ENCODE assay signal across 3 worm cellular contexts in the genomic region with DNA sequence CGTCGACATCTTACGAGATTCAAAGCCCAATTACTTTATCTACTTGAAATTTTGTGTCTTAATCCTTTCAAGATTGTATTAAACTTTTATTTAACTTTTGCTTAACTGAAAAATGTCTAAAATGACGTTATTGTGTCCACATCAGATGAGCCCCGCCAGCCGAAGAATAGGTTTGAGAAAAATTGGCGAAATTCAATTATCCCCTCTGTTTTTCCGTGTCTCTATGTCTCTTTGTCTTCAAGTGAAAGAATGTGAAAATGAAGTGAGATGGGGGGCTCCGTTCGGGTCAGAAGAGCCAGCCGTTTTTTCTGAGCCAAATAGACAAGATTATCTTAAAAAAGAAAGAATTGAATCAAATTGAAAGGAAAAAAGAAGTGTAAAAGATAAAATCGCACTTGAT.
TF ChIP-seq lines count a peak whose summit lies in the region.

No protein-coding gene starts in this region.

TF ChIP-seq in whole organism, L1 larva, 84 proteins besides CTCF, POLR2A, EP300 and RAD21:
- TF ChIP-seq pag-3 (tag; optimal IDR thresholded peaks at IDR 0.05; lab: Kevin White, UChicago; ENCODE audit: borderline replicate concordance, insufficient read depth) (no peak), lin-14 (GFP tag; optimal IDR thresholded peaks at IDR 0.05; lab: Kevin White, UChicago) (peak; percentile 34), lin-35 (GFP tag; optimal IDR thresholded peaks at IDR 0.05; lab: Kevin White, UChicago) (no peak), unc-62 (GFP tag; optimal IDR thresholded peaks at IDR 0.05; lab: Kevin White, UChicago) (no peak), fkh-10 (GFP tag; optimal IDR thresholded peaks at IDR 0.05; lab: Kevin White, UChicago) (no peak), irx-1 (tag; optimal IDR thresholded peaks at IDR 0.05; lab: Kevin White, UChicago) (no peak), nhr-11 (tag; optimal IDR thresholded peaks at IDR 0.05; lab: Kevin White, UChicago) (no peak)

TF ChIP-seq in whole organism, late embryonic, 69 proteins besides CTCF, POLR2A, EP300 and RAD21:
- TF ChIP-seq ceh-19 (GFP tag; optimal IDR thresholded peaks at IDR 0.05; lab: Kevin White, UChicago) (no peak), unc-42 (tag; optimal IDR thresholded peaks at IDR 0.05; lab: Kevin White, UChicago) (peak; percentile 71)

TF ChIP-seq in whole organism, mixed stage, embryonic, 35 proteins besides CTCF, POLR2A, EP300 and RAD21:
- TF ChIP-seq blmp-1 (tag; optimal IDR thresholded peaks at IDR 0.05; lab: Kevin White, UChicago) (no peak), ces-1 (GFP tag; optimal IDR thresholded peaks at IDR 0.05; lab: Kevin White, UChicago) (peak; percentile 55), mls-2 (tag; optimal IDR thresholded peaks at IDR 0.05; lab: Kevin White, UChicago) (no peak)
